Fruit fly (Drosophila melanogaster) whole organism: Measurements from ENCODE around the gene mRpL28.

ENCODE experiments used
- CG8478 ChIP-seq: fragments of >200 bp; optimal IDR thresholded peaks from 2 replicates; lab custom pipeline; 2018; ENCODE audit warnings: inconsistent platforms
- Dll ChIP-seq: fragments of >200 bp; optimal IDR thresholded peaks from 2 replicates; lab custom pipeline; 2017
- EcR ChIP-seq, 2 experiments: fragments of >200 bp; optimal IDR thresholded peaks; 2 replicates each; lab custom pipeline; 2017; ENCODE audit warnings: missing biosample characterization in 2 of 2, missing genetic modification characterization in 2 of 2, missing genetic modification reagents in 2 of 2
- pan ChIP-seq: fragments of >200 bp; optimal IDR thresholded peaks from 2 replicates; lab custom pipeline; 2017
- psq ChIP-seq: fragments of >200 bp; optimal IDR thresholded peaks from 2 replicates; lab custom pipeline; 2017
- usp ChIP-seq: fragments of >200 bp; optimal IDR thresholded peaks from 2 replicates; lab custom pipeline; 2017; ENCODE audit warnings: missing biosample characterization, missing genetic modification characterization, mixed read lengths

mRpL28 gene

DNA sequence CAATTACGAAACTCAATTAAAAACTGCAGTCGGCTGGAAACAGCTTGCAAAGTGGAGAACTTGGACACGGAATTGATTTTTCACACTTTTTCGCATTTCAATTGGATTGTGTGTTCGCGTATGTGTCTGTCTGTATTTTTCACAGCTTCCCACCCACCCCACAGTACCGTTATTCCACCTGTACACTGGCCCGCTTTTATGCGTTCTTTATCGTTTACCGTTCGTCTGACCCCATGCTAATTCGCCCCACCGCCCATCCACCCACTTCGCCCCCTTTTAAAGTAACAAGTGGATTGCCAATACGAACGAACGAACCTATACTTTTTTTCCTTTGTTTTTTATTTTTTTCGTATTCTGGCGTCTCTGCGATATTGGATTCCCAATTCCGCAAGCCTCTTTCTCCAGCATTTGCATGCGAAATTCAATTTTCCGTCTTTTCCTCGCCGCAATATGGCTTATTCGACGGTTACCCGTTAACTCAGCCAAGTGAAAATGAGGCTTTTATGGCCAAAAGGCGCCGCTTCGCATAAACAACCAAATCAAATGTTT lies 8.4 kb downstream of the mRpL28 start:
- TF ChIP-seq CG8478 (lab: Kevin White, UChicago) (no peak), Dll (lab: Kevin White, UChicago) (no peak)

- TF ChIP-seq CG8478 (lab: Kevin White, UChicago) (no peak), Dll (lab: Kevin White, UChicago) (no peak), EcR (GFP tag; optimal IDR thresholded peaks at IDR 0.05; lab: Kevin White, UChicago) (no peak), psq (lab: Kevin White, UChicago) (no peak), usp (GFP tag; lab: Kevin White, UChicago) (no peak)
Observed at dm6 chr2L:4995010-4995836, 21.4 kb downstream of the mRpL28 start.

- TF ChIP-seq usp (GFP tag; lab: Kevin White, UChicago), result no peak
- TF ChIP-seq EcR (GFP tag; optimal IDR thresholded peaks at IDR 0.05; lab: Kevin White, UChicago), result no peak
- no peak for TF ChIP-seq CG8478 (lab: Kevin White, UChicago)
- no peak for TF ChIP-seq psq (lab: Kevin White, UChicago)
- TF ChIP-seq pan (lab: Kevin White, UChicago), result no peak
- no peak for TF ChIP-seq Dll (lab: Kevin White, UChicago)
Observed at dm6 chr2L:4995837-4996136, 22.0 kb downstream of the mRpL28 start.

DNA sequence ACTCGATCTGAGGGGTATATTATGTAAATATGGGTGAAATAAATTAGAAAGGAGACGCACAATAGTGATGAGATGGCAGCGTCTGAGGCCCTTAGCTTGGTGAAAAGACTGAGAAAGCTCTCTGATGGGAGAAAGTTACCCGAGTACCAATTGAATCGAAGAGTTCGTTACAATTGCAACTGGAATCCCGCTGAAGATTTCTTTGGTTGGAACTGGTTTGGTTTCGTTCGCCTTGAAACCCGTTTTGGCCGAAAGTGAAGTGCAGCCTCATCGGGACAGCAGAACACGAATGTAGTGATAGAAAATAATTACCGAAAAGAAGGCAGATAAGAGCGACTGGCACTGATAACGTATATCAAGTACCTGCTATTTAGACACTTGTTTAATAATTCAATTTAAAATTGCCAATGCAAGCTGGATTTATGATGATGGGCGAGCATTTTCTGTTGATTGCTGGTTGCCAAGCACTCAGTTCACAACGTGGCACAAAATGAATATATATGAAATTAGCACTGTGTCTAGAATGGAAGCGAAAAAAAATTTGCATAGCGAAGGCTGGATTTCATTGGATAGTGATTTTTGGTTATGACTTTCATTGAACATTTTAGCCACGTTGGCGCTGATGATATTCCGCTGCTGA lies 22.6 kb downstream of the mRpL28 start:
- TF ChIP-seq CG8478 (lab: Kevin White, UChicago), result no peak
- no peak for TF ChIP-seq Dll (lab: Kevin White, UChicago)
- TF ChIP-seq EcR (GFP tag; optimal IDR thresholded peaks at IDR 0.05; lab: Kevin White, UChicago), result no peak
- TF ChIP-seq psq (lab: Kevin White, UChicago), result no peak
- TF ChIP-seq usp (GFP tag; lab: Kevin White, UChicago), result no peak
- TF ChIP-seq pan (lab: Kevin White, UChicago), result no peak

DNA sequence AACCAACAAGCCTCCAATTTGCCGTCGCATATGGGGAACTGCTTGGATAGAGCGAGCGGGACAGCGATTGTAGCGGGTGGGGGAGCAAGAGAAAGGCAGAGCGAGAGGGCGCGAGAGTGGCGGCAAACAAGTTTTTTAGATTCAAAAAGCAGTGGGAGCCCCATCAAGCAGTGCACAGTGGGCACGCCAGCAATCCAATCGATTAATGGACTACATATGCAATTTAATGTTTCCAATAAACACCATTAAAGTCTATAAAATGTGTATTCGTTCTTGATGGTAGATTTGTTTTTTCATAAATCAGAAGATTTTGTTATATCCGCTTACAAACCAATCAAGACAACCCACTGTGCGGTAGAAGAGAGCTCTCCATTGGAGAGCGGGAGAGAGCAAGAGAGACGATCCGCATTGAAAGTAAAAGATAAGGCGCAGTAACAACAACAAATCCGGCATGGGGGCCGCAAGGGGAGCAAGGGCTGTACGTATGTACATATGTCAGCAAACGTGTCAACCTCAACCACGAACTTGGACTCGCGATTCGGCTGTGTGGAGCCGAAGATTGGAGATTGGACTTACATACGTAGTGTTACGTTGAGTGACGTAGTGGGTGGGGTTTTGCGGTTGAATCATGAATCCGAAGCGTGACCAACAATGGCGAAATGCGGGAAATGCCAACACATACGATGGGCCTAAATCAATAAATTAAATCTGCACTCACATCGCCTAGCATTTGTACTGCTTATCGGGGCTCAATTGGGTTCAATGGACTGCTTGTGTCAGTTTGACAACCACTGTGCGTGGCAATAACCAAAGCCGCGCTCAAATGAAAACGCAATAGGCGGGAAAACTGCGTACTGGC lies 23.9 kb downstream of the mRpL28 start:
- peak in 1 of 2 experiments; percentile 67 for TF ChIP-seq EcR (GFP tag; optimal IDR thresholded peaks at IDR 0.05; lab: Kevin White, UChicago)
- peak; percentile 64 for TF ChIP-seq CG8478 (lab: Kevin White, UChicago)
- no peak for TF ChIP-seq psq (lab: Kevin White, UChicago)
- TF ChIP-seq usp (GFP tag; lab: Kevin White, UChicago), result no peak
- TF ChIP-seq pan (lab: Kevin White, UChicago), result no peak

- TF ChIP-seq psq (lab: Kevin White, UChicago) (no peak), EcR (GFP tag; optimal IDR thresholded peaks at IDR 0.05; lab: Kevin White, UChicago) (no peak), pan (lab: Kevin White, UChicago) (no peak), Dll (lab: Kevin White, UChicago) (no peak), CG8478 (lab: Kevin White, UChicago) (no peak), usp (GFP tag; lab: Kevin White, UChicago) (no peak)
Observed at dm6 chr2L:4998260-4998560, 24.4 kb downstream of the mRpL28 start.

- TF ChIP-seq EcR (GFP tag; optimal IDR thresholded peaks at IDR 0.05; lab: Kevin White, UChicago), result no peak
- TF ChIP-seq usp (GFP tag; lab: Kevin White, UChicago), result no peak
- TF ChIP-seq CG8478 (lab: Kevin White, UChicago), result no peak
- no peak for TF ChIP-seq Dll (lab: Kevin White, UChicago)
- no peak for TF ChIP-seq psq (lab: Kevin White, UChicago)
- TF ChIP-seq pan (lab: Kevin White, UChicago), result no peak
Observed at dm6 chr2L:4998571-4999191, 24.9 kb downstream of the mRpL28 start.

DNA sequence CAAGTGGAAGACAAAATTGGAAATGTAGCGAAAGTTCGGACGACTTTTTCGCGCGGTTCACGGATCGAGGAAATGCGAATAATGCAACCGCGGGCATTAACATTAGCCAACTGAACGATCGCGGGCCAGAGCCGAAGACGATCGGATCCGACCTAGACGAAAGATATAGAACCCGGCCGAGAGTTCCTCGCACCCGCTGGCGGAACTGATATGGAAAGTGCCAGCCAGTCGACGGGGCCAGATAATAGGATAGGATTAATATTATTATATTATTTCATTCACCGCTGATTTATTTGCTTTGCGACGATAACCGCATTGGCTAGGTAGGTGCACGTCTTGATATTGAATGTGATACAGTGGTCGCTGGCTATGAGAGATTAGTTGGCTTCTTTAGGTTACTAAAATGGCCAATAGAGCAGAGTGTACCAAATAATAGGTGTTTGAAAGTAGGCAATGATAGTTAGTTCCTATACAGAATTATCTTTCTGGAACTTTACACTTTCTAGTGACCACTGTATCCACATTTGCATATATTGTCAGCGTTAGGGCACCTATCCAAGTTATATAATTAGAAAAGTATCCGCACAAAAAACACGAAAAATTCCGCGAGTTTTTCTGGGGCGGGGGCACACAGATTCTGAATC lies 25.7 kb downstream of the mRpL28 start:
- TF ChIP-seq EcR (GFP tag; optimal IDR thresholded peaks at IDR 0.05; lab: Kevin White, UChicago) (peak in 1 of 2 experiments; percentile 27), CG8478 (lab: Kevin White, UChicago) (no peak), usp (GFP tag; lab: Kevin White, UChicago) (no peak)

DNA sequence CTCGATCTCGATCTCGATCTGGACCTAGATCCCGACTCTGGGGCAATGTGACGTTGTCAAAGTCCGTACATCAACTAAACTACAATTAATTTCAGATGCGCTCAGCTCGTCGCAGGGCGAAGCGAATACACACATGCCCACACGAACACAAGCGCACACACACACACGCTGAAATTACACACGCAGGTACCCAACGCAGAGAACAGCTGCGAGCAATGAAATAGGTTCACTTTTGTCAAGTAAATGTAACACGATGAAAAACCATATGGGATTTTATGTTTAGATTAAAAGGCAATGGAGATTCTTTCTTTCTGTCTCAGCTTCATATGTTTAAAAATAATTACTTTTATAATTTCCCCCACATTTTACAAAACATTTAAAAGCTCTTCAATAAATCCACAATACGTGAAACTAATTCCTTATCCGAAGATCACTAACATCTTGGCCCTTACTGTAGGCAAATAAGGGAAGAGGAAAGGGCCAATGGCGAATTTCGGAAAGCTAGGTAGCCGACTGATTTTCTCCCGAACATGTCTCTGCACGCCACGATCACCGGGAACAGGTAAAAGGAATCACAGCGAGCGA lies 26.6 kb downstream of the mRpL28 start:
- no peak for TF ChIP-seq usp (GFP tag; lab: Kevin White, UChicago)
- no peak for TF ChIP-seq Dll (lab: Kevin White, UChicago)
- TF ChIP-seq CG8478 (lab: Kevin White, UChicago), result no peak
- TF ChIP-seq psq (lab: Kevin White, UChicago), result no peak
- TF ChIP-seq pan (lab: Kevin White, UChicago), result no peak
- TF ChIP-seq EcR (GFP tag; optimal IDR thresholded peaks at IDR 0.05; lab: Kevin White, UChicago), result no peak
